Fruit fly (Drosophila melanogaster) S2 (cell line): ENCODE data around the gene CG33995.

Experiments
- CG8478 ChIP-seq: fragments of >200 bp; optimal IDR thresholded peaks from 2 replicates; lab custom pipeline; 2018
- CTCF ChIP-seq, 2 experiments: fragments of >200 bp; optimal IDR thresholded peaks; 2 replicates each; lab custom pipeline; 2018

The CG33995 gene

DNA sequence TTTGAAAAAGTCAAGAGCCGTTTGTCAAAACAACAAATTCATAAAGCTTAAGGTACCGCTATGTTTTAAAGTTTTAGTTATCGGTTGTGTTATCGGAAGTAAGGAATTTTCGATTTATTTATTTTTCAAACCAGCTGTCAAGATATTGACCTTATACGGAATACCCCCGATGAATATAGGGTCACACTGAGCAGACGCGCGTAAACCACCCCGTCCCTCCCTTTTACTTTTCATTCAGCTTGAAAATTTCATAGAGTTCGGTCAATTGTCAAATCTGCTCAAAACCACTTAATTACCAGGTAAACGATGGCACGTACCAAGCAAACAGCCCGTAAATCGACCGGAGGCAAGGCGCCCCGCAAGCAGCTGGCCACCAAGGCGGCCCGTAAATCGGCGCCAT lies 11.9 kb downstream of the CG33995 start, which contains the start of the genes CG14036 and His3.3A:
CG14036 (minus strand) TSS at position 64 of the 400 bp plus-strand sequence.
His3.3A (plus strand) TSS at position 106 of the 400 bp plus-strand sequence.
- TF ChIP-seq CTCF (optimal IDR thresholded peaks at IDR 0.05; lab: Kevin White, UChicago) (peak; percentile 5 to 21), CG8478 (lab: Kevin White, UChicago) (no peak)

DNA sequence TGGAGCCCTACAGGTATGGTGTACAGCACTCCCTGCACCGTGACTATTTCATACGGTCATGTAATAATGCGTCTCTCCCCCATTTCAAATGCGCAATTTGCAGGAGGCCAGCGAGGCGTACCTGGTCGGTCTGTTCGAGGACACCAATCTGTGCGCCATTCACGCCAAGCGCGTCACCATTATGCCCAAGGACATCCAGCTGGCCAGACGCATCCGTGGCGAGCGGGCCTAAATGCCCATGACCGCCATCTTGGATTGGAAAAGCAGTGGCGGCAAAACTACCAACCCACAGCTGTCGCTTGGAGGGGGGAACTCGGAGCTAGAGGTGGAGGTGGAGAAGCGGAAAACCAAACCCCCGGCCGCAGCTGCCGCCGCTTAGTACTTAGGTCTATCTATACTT lies 12.5 kb downstream of the CG33995 start:
- TF ChIP-seq CG8478 (lab: Kevin White, UChicago) (no peak), CTCF (optimal IDR thresholded peaks at IDR 0.05; lab: Kevin White, UChicago) (no peak)

DNA sequence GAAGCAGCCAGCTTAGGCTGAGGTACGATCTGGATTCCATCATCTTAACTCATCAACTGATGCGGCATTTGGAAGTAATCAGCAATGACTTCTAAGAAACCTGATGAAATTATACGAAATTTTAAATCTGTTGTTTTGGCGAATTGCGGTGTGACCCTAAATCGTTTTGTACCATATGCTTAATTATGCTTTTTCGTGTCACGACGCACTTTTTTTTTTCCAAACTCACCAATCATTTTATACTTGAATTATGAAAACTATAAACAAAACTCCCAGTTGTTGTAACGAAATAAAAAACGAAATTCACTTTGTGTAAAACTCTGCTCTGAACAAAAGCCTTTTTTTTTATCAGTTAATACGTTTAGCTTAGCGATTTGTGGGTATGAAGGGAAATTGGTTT lies 15.0 kb downstream of the CG33995 start, which contains the start of gene Nepl3:
Nepl3 (minus strand) TSS at position 155 of the 400 bp plus-strand sequence.
- TF ChIP-seq CTCF (optimal IDR thresholded peaks at IDR 0.05; lab: Kevin White, UChicago) (no peak), CG8478 (lab: Kevin White, UChicago) (no peak)

DNA sequence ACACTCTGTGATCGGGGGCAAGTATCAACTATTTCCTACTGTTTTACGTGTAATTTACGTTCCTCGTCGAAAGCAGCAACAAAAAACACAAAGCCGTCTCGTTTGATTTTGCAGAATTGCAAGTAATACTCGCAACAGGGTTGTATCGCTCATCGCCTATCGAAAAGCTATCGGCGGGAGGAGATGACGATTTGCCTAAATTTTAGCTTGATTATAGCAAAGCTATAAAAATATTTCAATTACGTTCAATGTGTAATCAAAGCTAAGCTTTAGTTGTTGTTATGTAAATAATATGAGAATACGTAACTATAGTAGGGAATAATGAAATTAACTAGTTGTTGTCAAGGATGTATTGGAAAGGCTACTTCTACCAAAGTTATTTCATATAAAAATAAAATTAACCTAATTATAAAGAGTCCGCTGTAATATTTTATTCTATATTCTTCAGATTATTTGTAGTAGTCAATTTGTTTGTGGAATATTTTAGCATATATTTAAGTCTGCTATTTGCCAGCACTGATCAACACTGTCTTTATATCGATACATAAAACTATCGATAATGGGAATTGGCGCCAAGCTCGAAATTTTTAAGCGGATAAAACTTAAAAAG lies 16.7 kb downstream of the CG33995 start, which contains the start of gene Rpn11:
Rpn11 (minus strand) TSS at position 146 of the 610 bp plus-strand sequence.
- TF ChIP-seq CTCF (optimal IDR thresholded peaks at IDR 0.05; lab: Kevin White, UChicago) (no peak), CG8478 (lab: Kevin White, UChicago) (no peak)

DNA sequence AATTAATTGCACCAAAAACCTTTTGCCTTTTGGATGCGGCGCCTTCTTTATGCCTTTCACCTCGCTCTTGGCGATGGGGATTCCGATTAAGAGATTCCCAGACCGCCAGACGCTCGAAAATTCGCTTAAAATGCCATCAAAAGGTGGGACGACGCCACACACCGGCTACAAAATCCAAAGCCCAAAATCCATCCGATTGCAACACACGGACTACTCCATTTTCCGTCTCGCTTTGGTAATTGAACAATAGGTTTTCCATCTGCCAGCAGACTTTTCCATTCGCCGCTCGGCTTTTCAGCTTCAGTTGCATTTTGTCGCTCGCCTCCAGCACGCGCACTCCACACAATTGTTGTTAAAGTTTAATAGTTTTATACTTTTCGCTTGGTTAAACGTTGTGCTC lies 17.4 kb downstream of the CG33995 start, which contains the start of gene qtc:
qtc (plus strand) TSS at position 301 of the 400 bp plus-strand sequence.
- TF ChIP-seq CTCF (optimal IDR thresholded peaks at IDR 0.05; lab: Kevin White, UChicago), result no peak
- TF ChIP-seq CG8478 (lab: Kevin White, UChicago), result no peak

DNA sequence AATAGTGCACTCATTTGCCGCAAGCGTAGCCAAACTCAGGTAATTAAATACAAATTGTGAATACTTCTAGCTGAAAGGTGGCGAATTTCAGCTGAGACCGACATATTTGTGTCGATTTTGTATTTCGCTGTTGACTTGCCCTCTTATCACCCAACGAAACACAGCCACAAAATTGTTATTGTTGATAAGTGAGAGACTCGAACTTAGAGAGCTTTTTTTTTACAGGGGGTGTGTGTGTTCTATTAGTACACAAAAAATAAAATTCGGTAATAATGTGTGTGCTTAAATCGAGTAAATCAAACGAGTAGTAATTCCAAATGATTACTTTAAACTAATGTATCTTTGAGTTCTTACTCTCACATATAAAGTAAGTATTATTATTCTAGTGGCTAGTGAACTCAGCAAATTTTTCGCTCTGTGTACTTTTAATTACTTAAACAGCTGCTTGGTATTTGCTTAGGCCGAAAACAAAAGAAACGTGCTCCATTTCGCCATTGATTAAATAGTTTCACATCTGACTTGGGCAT lies 17.9 kb downstream of the CG33995 start:
- TF ChIP-seq CTCF (optimal IDR thresholded peaks at IDR 0.05; lab: Kevin White, UChicago) (no peak), CG8478 (lab: Kevin White, UChicago) (no peak)

DNA sequence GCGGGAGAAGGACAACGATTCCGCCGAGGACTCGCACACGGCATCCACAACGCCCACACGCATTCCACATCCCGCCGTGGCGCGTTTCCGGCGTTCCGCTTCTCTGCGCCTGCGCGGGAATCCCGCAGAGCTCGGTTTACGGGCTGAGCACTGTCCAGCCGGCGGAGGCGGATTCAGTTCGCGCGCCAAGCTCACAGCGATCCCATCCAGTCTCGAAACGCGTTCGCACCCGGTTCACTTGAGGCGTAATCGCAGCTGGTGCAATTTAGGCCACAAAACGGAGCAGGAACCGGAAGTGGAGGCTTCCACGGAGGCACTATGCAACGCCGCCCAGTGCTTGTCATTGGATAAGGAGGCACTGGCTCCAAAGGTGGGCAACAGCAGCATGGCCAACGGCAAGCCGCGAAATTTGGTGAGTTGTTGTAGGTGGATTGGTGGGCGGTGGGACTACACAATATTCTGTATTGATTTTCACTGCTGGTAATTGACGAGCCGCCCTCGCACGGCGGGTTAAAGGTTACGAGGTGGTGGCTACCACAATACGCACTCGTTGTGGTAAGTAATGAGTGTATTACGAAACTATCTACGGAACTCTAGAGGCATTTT lies 19.8 kb downstream of the CG33995 start:
- TF ChIP-seq CG8478 (lab: Kevin White, UChicago) (no peak), CTCF (optimal IDR thresholded peaks at IDR 0.05; lab: Kevin White, UChicago) (no peak)

DNA sequence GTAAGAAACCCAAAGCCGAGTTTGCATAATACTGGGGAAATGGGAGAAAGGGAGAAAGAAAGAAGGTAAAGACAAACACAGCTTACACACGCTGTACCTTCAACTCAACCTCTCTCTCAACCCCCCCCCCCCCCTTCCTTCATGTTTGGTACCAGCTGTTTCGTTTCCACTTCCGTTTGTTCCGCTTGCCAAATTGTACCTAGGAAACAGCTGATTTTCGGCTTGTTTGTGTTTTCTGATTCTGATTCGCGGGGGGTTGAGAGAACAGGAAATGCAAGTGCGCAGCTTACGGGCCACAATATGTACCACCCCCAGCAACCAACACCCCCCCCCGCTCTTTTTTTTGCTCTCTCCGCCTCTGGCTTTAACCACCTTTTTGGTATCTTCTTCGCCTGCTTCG lies 20.9 kb downstream of the CG33995 start:
- no peak for TF ChIP-seq CG8478 (lab: Kevin White, UChicago)
- TF ChIP-seq CTCF (optimal IDR thresholded peaks at IDR 0.05; lab: Kevin White, UChicago), result no peak

DNA sequence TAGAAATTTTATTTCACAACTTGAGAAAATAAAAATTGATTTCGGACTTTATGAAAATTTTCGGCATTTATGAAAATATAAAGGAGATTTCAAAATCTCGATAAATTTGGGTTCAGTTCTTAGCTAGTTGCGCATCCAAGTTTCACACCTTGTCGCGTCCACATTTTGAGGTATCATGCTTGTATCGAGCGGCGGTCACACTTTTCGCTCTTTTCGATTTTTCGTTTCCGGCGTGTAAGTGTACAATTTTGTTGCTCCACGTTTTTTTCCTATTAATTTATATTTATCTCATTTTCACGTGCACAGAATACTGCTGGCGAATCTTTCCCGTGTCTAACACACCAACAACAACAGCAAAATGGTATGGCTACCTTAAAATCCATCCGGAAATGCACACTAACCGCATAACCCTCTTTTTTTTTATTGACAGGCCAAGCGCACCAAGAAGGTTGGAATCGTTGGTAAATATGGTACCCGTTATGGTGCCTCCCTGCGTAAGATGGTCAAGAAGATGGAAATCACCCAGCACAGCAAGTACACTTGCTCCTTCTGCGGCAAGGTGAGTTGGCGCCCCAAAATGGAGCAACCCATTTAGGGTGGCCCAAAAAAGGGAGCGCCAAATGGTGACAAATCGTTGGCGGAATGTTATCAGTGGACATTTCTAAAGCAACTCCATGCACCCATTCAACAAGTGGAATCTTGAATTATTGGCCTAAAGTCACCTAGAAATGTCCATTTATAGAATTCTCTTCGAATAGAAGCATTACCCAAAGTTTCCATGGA lies 27.9 kb downstream of the CG33995 start, which contains the start of gene RpL37A:
RpL37A (plus strand) TSS at position 161 of the 783 bp plus-strand sequence.
- TF ChIP-seq CTCF (optimal IDR thresholded peaks at IDR 0.05; lab: Kevin White, UChicago), result peak; percentile 5 to 54
- no peak for TF ChIP-seq CG8478 (lab: Kevin White, UChicago)

DNA sequence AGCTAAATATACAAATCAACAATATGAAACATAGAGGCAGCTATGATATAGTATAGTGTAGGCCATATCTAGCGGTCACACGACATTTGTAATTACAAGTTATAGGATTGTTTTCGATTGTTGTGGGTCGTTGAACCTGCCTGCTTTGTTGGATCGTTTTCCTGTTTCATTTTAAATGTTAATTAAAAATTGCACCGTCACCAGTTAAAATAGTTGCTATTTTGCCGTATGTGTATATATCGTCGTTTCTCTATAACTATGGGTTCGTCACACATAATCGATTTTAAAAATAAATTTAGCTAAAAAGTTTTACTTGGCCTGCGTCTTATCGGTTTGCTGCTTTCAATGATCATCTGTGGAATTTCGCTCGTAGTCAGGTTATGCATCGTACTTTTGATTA lies 29.3 kb downstream of the CG33995 start:
- no peak for TF ChIP-seq CG8478 (lab: Kevin White, UChicago)
- no peak for TF ChIP-seq CTCF (optimal IDR thresholded peaks at IDR 0.05; lab: Kevin White, UChicago)

DNA sequence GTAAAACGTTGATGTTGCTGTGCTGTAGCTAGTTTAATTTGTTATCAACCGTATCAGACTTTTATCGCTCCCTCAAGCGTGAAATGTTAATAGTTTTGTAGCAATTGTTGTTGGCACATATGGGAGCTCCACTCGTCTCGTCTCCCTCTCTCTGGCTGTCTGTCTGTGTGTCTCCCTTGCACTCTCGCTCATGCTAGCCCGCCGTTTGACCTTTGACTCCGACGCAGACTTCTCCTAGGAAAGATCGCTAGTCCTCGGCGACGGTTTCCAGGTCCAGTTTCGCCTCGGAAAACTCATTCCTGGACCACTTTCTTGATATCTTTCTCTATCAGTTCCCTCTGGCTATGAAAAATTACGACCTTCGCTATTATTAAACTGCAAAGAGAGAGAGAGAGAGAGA lies 36.1 kb downstream of the CG33995 start:
- TF ChIP-seq CTCF (optimal IDR thresholded peaks at IDR 0.05; lab: Kevin White, UChicago) (no peak), CG8478 (lab: Kevin White, UChicago) (no peak)

DNA sequence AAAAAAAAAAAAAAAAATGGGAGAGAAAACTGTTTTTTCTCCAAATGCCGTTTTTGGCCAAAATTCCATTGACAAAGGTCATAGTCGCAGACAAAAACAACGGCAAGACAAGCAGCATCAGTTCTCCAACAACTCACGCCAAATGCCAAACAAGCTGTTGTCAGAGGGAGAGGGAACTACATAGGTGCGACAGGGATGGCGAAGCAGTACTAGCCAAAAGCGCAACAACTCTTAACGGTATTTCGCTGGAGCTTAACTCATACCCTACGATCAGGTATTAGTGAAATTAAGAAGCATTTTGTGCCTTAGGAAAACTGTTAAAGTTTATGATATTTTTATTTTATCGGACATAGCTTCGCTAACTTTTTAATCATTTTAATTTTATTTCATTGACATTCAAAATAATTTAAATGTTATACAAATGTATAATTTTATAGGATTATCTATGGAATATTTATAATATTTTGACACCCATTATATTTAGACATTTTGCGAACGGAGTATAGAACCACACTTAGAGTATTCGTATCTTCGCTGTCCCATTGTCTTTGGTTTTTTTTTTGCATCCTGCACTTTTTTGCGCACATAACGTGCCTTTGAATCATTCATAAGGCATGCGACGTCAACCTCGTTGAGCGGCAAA lies 37.3 kb downstream of the CG33995 start:
- no peak for TF ChIP-seq CTCF (optimal IDR thresholded peaks at IDR 0.05; lab: Kevin White, UChicago)
- TF ChIP-seq CG8478 (lab: Kevin White, UChicago), result no peak

DNA sequence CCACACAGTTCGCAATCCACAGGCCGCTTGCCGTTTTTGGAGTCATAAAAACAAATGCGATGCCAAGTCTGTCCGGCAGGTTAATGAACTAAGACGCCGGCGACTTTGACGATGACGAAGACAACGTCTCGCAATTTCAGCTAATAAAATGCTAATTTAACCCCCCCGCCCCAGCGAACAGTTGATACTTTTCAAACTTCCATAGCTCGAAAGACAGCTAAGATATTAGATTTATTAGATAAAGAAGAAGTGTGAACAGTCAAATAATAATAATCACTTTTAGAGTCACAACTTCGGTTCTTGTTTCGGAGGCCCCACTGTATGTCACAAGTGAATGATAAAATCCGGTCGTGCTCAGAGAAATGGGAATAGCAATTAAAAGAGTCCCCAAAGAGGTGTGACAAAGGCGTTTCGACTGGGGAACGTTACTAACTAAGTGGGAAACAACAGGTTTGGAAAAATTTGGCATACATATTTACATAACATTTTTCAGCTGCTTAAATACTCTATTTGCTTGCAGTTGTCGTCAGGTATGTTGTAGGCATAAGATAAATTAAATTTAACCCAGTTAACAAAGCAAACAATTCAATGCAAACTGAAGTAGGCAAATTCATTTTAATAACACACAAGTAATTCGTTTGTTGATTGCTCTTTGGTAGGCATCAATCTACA lies 41.7 kb downstream of the CG33995 start:
- no peak for TF ChIP-seq CG8478 (lab: Kevin White, UChicago)
- no peak for TF ChIP-seq CTCF (optimal IDR thresholded peaks at IDR 0.05; lab: Kevin White, UChicago)
